Worm (Caenorhabditis elegans): ENCODE measurements around the gene rgs-2.

rgs-2 gene

ce11 chrX:12713014-12713413 is 561 bp downstream of the rgs-2 start:
- TF ChIP-seq F16B12.6 (tag; optimal IDR thresholded peaks at IDR 0.05) (no peak), aha-1 (tag; optimal IDR thresholded peaks at IDR 0.05) (no peak), hpl-2 (GFP tag; optimal IDR thresholded peaks at IDR 0.05) (no peak), nhr-28 (tag; optimal IDR thresholded peaks at IDR 0.05) (no peak), nhr-71 (tag; optimal IDR thresholded peaks at IDR 0.05) (peak; percentile 29), unc-130 (tag; optimal IDR thresholded peaks at IDR 0.05) (no peak), nhr-47 (tag; optimal IDR thresholded peaks at IDR 0.05) (peak; percentile 40), efl-3 (GFP tag; optimal IDR thresholded peaks at IDR 0.05) (no peak), hlh-4 (tag; optimal IDR thresholded peaks at IDR 0.05) (no peak), lsy-2 (tag; optimal IDR thresholded peaks at IDR 0.05) (peak in 1 of 2 experiments; percentile 14), snu-23 (GFP tag; optimal IDR thresholded peaks at IDR 0.05) (peak; percentile 15), unc-62 (GFP tag; optimal IDR thresholded peaks at IDR 0.05) (no peak), fkh-4 (tag; optimal IDR thresholded peaks at IDR 0.05; ENCODE audit: borderline replicate concordance) (peak; percentile 46), fos-1 (tag; optimal IDR thresholded peaks at IDR 0.05) (peak; percentile 8), lir-3 (tag; optimal IDR thresholded peaks at IDR 0.05; ENCODE audit: poor library complexity) (no peak), C04F5.9 (tag; optimal IDR thresholded peaks at IDR 0.05) (no peak), dsc-1 (tag; optimal IDR thresholded peaks at IDR 0.05) (peak; percentile 94), lin-14 (GFP tag; optimal IDR thresholded peaks at IDR 0.05) (peak; percentile 76)

- TF ChIP-seq tbx-2 (tag; optimal IDR thresholded peaks at IDR 0.05) = peak; percentile 13
- TF ChIP-seq isw-1 (GFP tag; IDR thresholded peaks at IDR 0.05) = no peak
- TF ChIP-seq lin-14 (GFP tag; optimal IDR thresholded peaks at IDR 0.05) = peak; percentile 26
Measured at ce11 chrX:12721429-12721828, 9.0 kb downstream of the rgs-2 start.

ce11 chrX:12726129-12726528 is 13.7 kb downstream of the rgs-2 start:
- no peak for TF ChIP-seq xbp-1 (tag; optimal IDR thresholded peaks at IDR 0.05)
- no peak for TF ChIP-seq efl-1 (optimal IDR thresholded peaks at IDR 0.05)
- no peak for TF ChIP-seq efl-1 (GFP tag; optimal IDR thresholded peaks at IDR 0.05 in 1 of 2)
- no peak for TF ChIP-seq tbx-2 (tag; optimal IDR thresholded peaks at IDR 0.05)
- TF ChIP-seq nhr-11 (tag; optimal IDR thresholded peaks at IDR 0.05) = no peak
- TF ChIP-seq nhr-71 (tag; optimal IDR thresholded peaks at IDR 0.05) = peak; percentile 26
- no peak for TF ChIP-seq snpc-4 (tag; optimal IDR thresholded peaks at IDR 0.05)
- no peak for TF ChIP-seq nhr-84 (tag; optimal IDR thresholded peaks at IDR 0.05)
- no peak for TF ChIP-seq pqm-1 (tag; optimal IDR thresholded peaks at IDR 0.05)
- TF ChIP-seq C34B4.2 (tag; optimal IDR thresholded peaks at IDR 0.05) = no peak
- TF ChIP-seq nhr-12 (tag; optimal IDR thresholded peaks at IDR 0.05) = no peak
- no peak for TF ChIP-seq rnt-1 (tag; optimal IDR thresholded peaks at IDR 0.05)
- TF ChIP-seq fkh-8 (tag; optimal IDR thresholded peaks at IDR 0.05) = peak; percentile 54
- no peak for TF ChIP-seq grh-1 (GFP tag; IDR thresholded peaks at IDR 0.05)
- no peak for TF ChIP-seq isw-1 (GFP tag; IDR thresholded peaks at IDR 0.05)
- TF ChIP-seq dsc-1 (tag; optimal IDR thresholded peaks at IDR 0.05) = peak; percentile 21
- no peak for TF ChIP-seq hlh-17 (GFP tag; optimal IDR thresholded peaks at IDR 0.05; ENCODE audit: borderline replicate concordance)
- TF ChIP-seq hlh-4 (tag; optimal IDR thresholded peaks at IDR 0.05) = peak; percentile 26

ce11 chrX:12730075-12730474 is 17.6 kb downstream of the rgs-2 start:
- peak; percentile 19 for TF ChIP-seq nhr-85 (tag)
- no peak for TF ChIP-seq elt-2 (tag; optimal IDR thresholded peaks at IDR 0.05)

ce11 chrX:12731188-12731857 is 18.9 kb downstream of the rgs-2 start, which contains the start of gene pgp-12:
Gene pgp-12, plus strand, starts transcription at chrX:12731807.
- TF ChIP-seq nhr-11 (tag; optimal IDR thresholded peaks at IDR 0.05) (no peak), efl-1 (optimal IDR thresholded peaks at IDR 0.05) (no peak), efl-1 (GFP tag; optimal IDR thresholded peaks at IDR 0.05 in 1 of 2) (peak in 1 of 2 experiments; percentile 77)
